Fruit fly (Drosophila melanogaster) whole organism, embryonic: ENCODE results near the gene Rh3.

ENCODE experiments used
- Antp ChIP-seq: fragments of 200-800 bp; sonication (Bioruptor generic); optimal IDR thresholded peaks from 3 replicates; lab custom pipeline; 2016; ENCODE audit warnings: missing biosample characterization, missing genetic modification characterization
- CG10565 ChIP-seq: fragments of 200-800 bp; sonication (Bioruptor generic); optimal IDR thresholded peaks from 3 replicates; lab custom pipeline; 2016; ENCODE audit warnings: missing biosample characterization, mild to moderate bottlenecking, missing genetic modification characterization
- CG10979 ChIP-seq: fragments of 200-800 bp; sonication (Bioruptor generic); optimal IDR thresholded peaks from 2 replicates; lab custom pipeline; 2018; ENCODE audit warnings: missing biosample characterization, mild to moderate bottlenecking, missing genetic modification characterization, moderate library complexity
- CG11085 ChIP-seq: fragments of 200-800 bp; sonication (Bioruptor generic); IDR thresholded peaks from 2 replicates; pipeline ENCODE4 v1.3.6; 2022; ENCODE audit warnings: missing biosample characterization, missing genetic modification characterization
- CG11093 ChIP-seq: fragments of 200-800 bp; sonication (Bioruptor generic); IDR thresholded peaks from 3 replicates; pipeline ENCODE4 v1.3.6; 2022; ENCODE audit warnings: missing biosample characterization, missing genetic modification characterization
- CG14014 ChIP-seq: fragments of 200-800 bp; sonication (Bioruptor generic); IDR thresholded peaks from 2 replicates; pipeline ENCODE4 v1.3.6; 2022; ENCODE audit warnings: missing biosample characterization, missing genetic modification characterization
- CG16779 ChIP-seq: fragments of 200-800 bp; sonication (Bioruptor generic); IDR thresholded peaks from 2 replicates; pipeline ENCODE4 v1.3.6; 2022; ENCODE audit warnings: missing biosample characterization, missing genetic modification characterization
- CG1832 ChIP-seq: fragments of 200-800 bp; sonication (Bioruptor generic); optimal IDR thresholded peaks from 2 replicates; lab custom pipeline; 2017; ENCODE audit warnings: missing biosample characterization, mild to moderate bottlenecking, missing genetic modification characterization, inconsistent platforms
- CG2116 ChIP-seq: fragments of 200-800 bp; sonication (Bioruptor generic); optimal IDR thresholded peaks from 3 replicates; lab custom pipeline; 2018; ENCODE audit warnings: missing biosample characterization, mild to moderate bottlenecking, missing genetic modification characterization
- CG2120 ChIP-seq: fragments of 200-800 bp; sonication (Bioruptor generic); optimal IDR thresholded peaks from 3 replicates; lab custom pipeline; 2016; ENCODE audit warnings: missing biosample characterization, missing genetic modification characterization
- CG2678 ChIP-seq: fragments of 200-800 bp; sonication (Bioruptor generic); optimal IDR thresholded peaks from 3 replicates; lab custom pipeline; 2019; ENCODE audit warnings: missing biosample characterization, mild to moderate bottlenecking, missing genetic modification characterization, moderate library complexity
- CG3065 ChIP-seq: fragments of 200-800 bp; sonication (Bioruptor generic); optimal IDR thresholded peaks from 2 replicates; lab custom pipeline; 2016; ENCODE audit warnings: missing biosample characterization, missing genetic modification characterization
- CG3163 ChIP-seq: fragments of 200-800 bp; sonication (Bioruptor generic); optimal IDR thresholded peaks from 3 replicates; lab custom pipeline; 2016; ENCODE audit warnings: missing biosample characterization, missing genetic modification characterization
- CG3838 ChIP-seq: fragments of 200-800 bp; sonication (Bioruptor generic); optimal IDR thresholded peaks from 3 replicates; lab custom pipeline; 2016; ENCODE audit warnings: missing biosample characterization, missing genetic modification characterization
- CG4854 ChIP-seq: fragments of 200-800 bp; sonication (Bioruptor generic); optimal IDR thresholded peaks from 2 replicates; lab custom pipeline; 2016; ENCODE audit warnings: missing biosample characterization, missing genetic modification characterization, inconsistent platforms
- CG5180 ChIP-seq: fragments of 200-800 bp; sonication (Bioruptor generic); optimal IDR thresholded peaks from 3 replicates; lab custom pipeline; 2017; ENCODE audit warnings: missing biosample characterization, missing genetic modification characterization, mild to moderate bottlenecking, moderate library complexity, missing genetic modification reagents
- CG5953 ChIP-seq: fragments of 200-800 bp; sonication (Bioruptor generic); IDR thresholded peaks from 2 replicates; pipeline ENCODE4 v1.3.6; 2022; ENCODE audit warnings: missing biosample characterization, missing genetic modification characterization
- CG6813 ChIP-seq: fragments of 200-800 bp; sonication (Bioruptor generic); optimal IDR thresholded peaks from 2 replicates; lab custom pipeline; 2017; ENCODE audit warnings: missing biosample characterization, missing genetic modification characterization, mild to moderate bottlenecking, moderate library complexity, missing genetic modification reagents
- CG7357 ChIP-seq: fragments of 200-800 bp; sonication (Bioruptor generic); IDR thresholded peaks from 3 replicates; pipeline ENCODE4 v1.3.6; 2022; ENCODE audit warnings: missing biosample characterization, missing genetic modification characterization
- CG7987 ChIP-seq: fragments of 200-800 bp; sonication (Bioruptor generic); optimal IDR thresholded peaks from 2 replicates; lab custom pipeline; 2018; ENCODE audit warnings: missing biosample characterization, mild to moderate bottlenecking, missing genetic modification characterization, moderate library complexity
- CG9609 ChIP-seq: fragments of 200-800 bp; sonication (Bioruptor generic); optimal IDR thresholded peaks from 3 replicates; lab custom pipeline; 2016; ENCODE audit warnings: missing biosample characterization, missing genetic modification characterization
- CG9876 ChIP-seq: fragments of 200-800 bp; sonication (Bioruptor generic); optimal IDR thresholded peaks from 2 replicates; lab custom pipeline; 2016; ENCODE audit warnings: missing biosample characterization, missing genetic modification characterization
- CoRest ChIP-seq: fragments of 200-800 bp; sonication (Bioruptor generic); optimal IDR thresholded peaks from 3 replicates; lab custom pipeline; 2018; ENCODE audit warnings: missing biosample characterization, mild to moderate bottlenecking, missing genetic modification characterization, moderate library complexity
- D ChIP-seq, 2 experiments: fragments of 200-800 bp in 1 of 2; fragments of >200 bp in 1 of 2; sonication (Bioruptor generic) in 1 of 2; optimal IDR thresholded peaks; 2 replicates in 1 of 2; 3 replicates in 1 of 2; lab custom pipeline; 2017; ENCODE audit warnings: mild to moderate bottlenecking in 1 of 2, missing biosample characterization in 1 of 2, missing genetic modification characterization in 1 of 2, missing genetic modification reagents in 1 of 2
- Doc3 ChIP-seq: fragments of 200-800 bp; sonication (Bioruptor generic); IDR thresholded peaks from 3 replicates; pipeline ENCODE4 v1.3.6; 2022; ENCODE audit warnings: missing biosample characterization, missing genetic modification characterization; ENCODE audit not compliant: partially characterized antibody
- Fer1 ChIP-seq: fragments of 200-800 bp; sonication (Bioruptor generic); optimal IDR thresholded peaks from 2 replicates; lab custom pipeline; 2017; ENCODE audit warnings: missing biosample characterization, mild to moderate bottlenecking, missing genetic modification characterization
- HmgD ChIP-seq: fragments of 200-800 bp; sonication (Bioruptor generic); optimal IDR thresholded peaks from 3 replicates; lab custom pipeline; 2016; ENCODE audit warnings: missing biosample characterization, missing genetic modification characterization
- Kr ChIP-seq: fragments of 200-800 bp; sonication (Bioruptor generic); optimal IDR thresholded peaks from 2 replicates; lab custom pipeline; 2017; ENCODE audit warnings: missing biosample characterization, mild to moderate bottlenecking, missing genetic modification characterization
- Max ChIP-seq: fragments of 200-800 bp; sonication (Bioruptor generic); optimal IDR thresholded peaks from 2 replicates; lab custom pipeline; 2016; ENCODE audit warnings: missing biosample characterization, mild to moderate bottlenecking, missing genetic modification characterization
- NK7.1 ChIP-seq: fragments of 200-800 bp; sonication (Bioruptor generic); optimal IDR thresholded peaks from 3 replicates; lab custom pipeline; 2016; ENCODE audit warnings: missing biosample characterization, missing genetic modification characterization
- Opbp ChIP-seq: fragments of 200-800 bp; sonication (Bioruptor generic); IDR thresholded peaks from 3 replicates; pipeline ENCODE4 v1.3.6; 2022; ENCODE audit warnings: missing biosample characterization, missing genetic modification characterization; ENCODE audit not compliant: partially characterized antibody
- Rx ChIP-seq: fragments of 200-800 bp; sonication (Bioruptor generic); IDR thresholded peaks from 2 replicates; pipeline ENCODE4 v1.3.6; 2022; ENCODE audit warnings: missing biosample characterization, missing genetic modification characterization
- Xbp1 ChIP-seq: fragments of 200-800 bp; sonication (Bioruptor generic); optimal IDR thresholded peaks from 3 replicates; lab custom pipeline; 2016; ENCODE audit warnings: missing biosample characterization, mild to moderate bottlenecking, missing genetic modification characterization
- aop ChIP-seq: fragments of 200-800 bp; sonication (Bioruptor generic); IDR thresholded peaks from 2 replicates; pipeline ENCODE4 v1.3.6; 2022; ENCODE audit warnings: missing biosample characterization, missing genetic modification characterization
- ase ChIP-seq: fragments of 200-800 bp; sonication (Bioruptor generic); IDR thresholded peaks from 3 replicates; pipeline ENCODE4 v1.3.6; 2022; ENCODE audit warnings: missing biosample characterization, missing genetic modification characterization
- bigmax ChIP-seq: fragments of 200-800 bp; sonication (Bioruptor generic); optimal IDR thresholded peaks from 2 replicates; lab custom pipeline; 2018; ENCODE audit warnings: missing biosample characterization, mild to moderate bottlenecking, missing genetic modification characterization
- cad ChIP-seq: fragments of >200 bp; optimal IDR thresholded peaks from 2 replicates; lab custom pipeline; 2017; ENCODE audit warnings: missing biosample characterization, missing genetic modification characterization
- ci ChIP-seq: fragments of 200-800 bp; sonication (Bioruptor generic); IDR thresholded peaks from 3 replicates; pipeline ENCODE4 v1.3.6; 2022; ENCODE audit warnings: missing biosample characterization, missing genetic modification characterization
- dpn ChIP-seq, 2 experiments: fragments of 200-800 bp; sonication (Bioruptor generic); optimal IDR thresholded peaks; 3 replicates each; lab custom pipeline; 2016; ENCODE audit warnings: missing biosample characterization in 2 of 2, missing genetic modification characterization in 2 of 2
- fru ChIP-seq: fragments of >200 bp; optimal IDR thresholded peaks from 2 replicates; lab custom pipeline; 2017
- gsb ChIP-seq: fragments of 200-800 bp; sonication (Bioruptor generic); IDR thresholded peaks from 2 replicates; pipeline ENCODE4 v1.3.6; 2022; ENCODE audit warnings: missing biosample characterization, missing genetic modification characterization
- gt ChIP-seq: fragments of 200-800 bp; sonication (Bioruptor generic); IDR thresholded peaks from 2 replicates; pipeline ENCODE4 v1.3.6; 2022; ENCODE audit warnings: missing biosample characterization, missing genetic modification characterization
- hb ChIP-seq: fragments of 200-800 bp; sonication (Bioruptor generic); IDR thresholded peaks from 3 replicates; pipeline ENCODE4 v1.3.6; 2022; ENCODE audit warnings: missing biosample characterization, missing genetic modification characterization; ENCODE audit not compliant: partially characterized antibody
- kah ChIP-seq: fragments of 200-800 bp; sonication (Bioruptor generic); optimal IDR thresholded peaks from 2 replicates; lab custom pipeline; 2018; ENCODE audit warnings: missing biosample characterization, mild to moderate bottlenecking, missing genetic modification characterization
- klu ChIP-seq: fragments of 200-800 bp; sonication (Bioruptor generic); IDR thresholded peaks from 2 replicates; pipeline ENCODE4 v1.3.6; 2022; ENCODE audit warnings: missing biosample characterization, missing genetic modification characterization
- maf-S ChIP-seq: fragments of 200-800 bp; sonication (Bioruptor generic); optimal IDR thresholded peaks from 2 replicates; lab custom pipeline; 2016; ENCODE audit warnings: missing biosample characterization, missing genetic modification characterization
- odd ChIP-seq: fragments of 200-800 bp; sonication (Bioruptor generic); optimal IDR thresholded peaks from 2 replicates; lab custom pipeline; 2017; ENCODE audit warnings: missing biosample characterization, mild to moderate bottlenecking, missing genetic modification characterization
- onecut ChIP-seq: fragments of 200-800 bp; sonication (Bioruptor generic); IDR thresholded peaks from 2 replicates; pipeline ENCODE4 v1.3.6; 2022; ENCODE audit warnings: missing biosample characterization, missing genetic modification characterization
- phol ChIP-seq: fragments of 200-800 bp; sonication (Bioruptor generic); optimal IDR thresholded peaks from 3 replicates; lab custom pipeline; 2018; ENCODE audit warnings: missing biosample characterization, mild to moderate bottlenecking, missing genetic modification characterization, moderate library complexity
- ranshi ChIP-seq: fragments of 200-800 bp; sonication (Bioruptor generic); IDR thresholded peaks from 2 replicates; pipeline ENCODE4 v1.3.6; 2022; ENCODE audit warnings: missing biosample characterization, missing genetic modification characterization
- slbo ChIP-seq: fragments of 200-800 bp; sonication (Bioruptor generic); IDR thresholded peaks from 2 replicates; pipeline ENCODE4 v1.3.6; 2022; ENCODE audit warnings: missing biosample characterization, missing genetic modification characterization

Rh3 gene

DNA sequence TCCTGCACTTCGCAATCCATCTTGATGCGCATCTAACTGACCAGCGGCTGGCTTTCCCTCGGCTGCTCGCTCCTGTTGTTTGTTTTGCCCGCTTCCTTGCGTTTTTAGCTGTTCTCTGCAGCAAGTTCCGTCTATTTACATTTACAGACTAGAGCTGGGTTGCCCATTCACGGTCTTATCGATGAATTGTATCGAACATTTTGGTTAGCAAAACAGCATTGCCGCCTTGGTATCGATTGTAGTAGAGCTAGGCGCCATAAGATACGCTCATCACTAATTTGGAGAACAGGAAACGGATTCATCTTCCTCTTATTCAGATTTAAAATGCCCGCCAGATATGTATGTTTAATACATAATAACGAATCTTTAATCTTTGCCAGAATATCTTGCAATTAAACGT is 46.4 kb downstream of the Rh3 start, which contains the start of gene Regnase-1 (continued):
- TF ChIP-seq CG14014 (GFP tag; lab: Robert Waterston, UW) (peak; percentile 87; the same call in 1 of the 2 replicates), CG5953 (GFP tag; lab: Robert Waterston, UW) (peak; percentile 85), ranshi (GFP tag; lab: Robert Waterston, UW) (peak; percentile 76; the same call in 1 of the 2 replicates), CG7357 (GFP tag; lab: Robert Waterston, UW) (no peak), CG4854 (GFP tag; lab: Kevin White, UChicago) (peak; percentile 87), Xbp1 (GFP tag; lab: Kevin White, UChicago) (peak; percentile 86), CG6813 (GFP tag; lab: Kevin White, UChicago) (peak; percentile 97), gt (GFP tag; lab: Robert Waterston, UW) (peak; percentile 44; the same call in 1 of the 2 replicates), CG9876 (GFP tag; lab: Kevin White, UChicago) (peak; percentile 89), Max (GFP tag; lab: Kevin White, UChicago) (peak; percentile 81), kah (GFP tag; lab: Kevin White, UChicago) (peak; percentile 96), bigmax (GFP tag; lab: Kevin White, UChicago) (peak; percentile 86), D (optimal IDR thresholded peaks at IDR 0.05; lab: Kevin White, UChicago) (peak; percentile 78), D (GFP tag; optimal IDR thresholded peaks at IDR 0.05; lab: Kevin White, UChicago) (peak; percentile 86), Fer1 (GFP tag; lab: Kevin White, UChicago) (peak; percentile 96), CG16779 (GFP tag; lab: Robert Waterston, UW) (peak; percentile 86), aop (GFP tag; lab: Robert Waterston, UW) (no peak), CG7987 (GFP tag; lab: Kevin White, UChicago) (peak; percentile 98), CG2116 (peak; percentile 96), CG10565 (no peak), NK7.1 (GFP tag; lab: Kevin White, UChicago) (peak; percentile 84), HmgD (peak; percentile 86), onecut (GFP tag; lab: Robert Waterston, UW) (peak; percentile 88), CG3838 (GFP tag; lab: Kevin White, UChicago) (peak; percentile 82), Opbp (peak; percentile 98), phol (tag; lab: Kevin White, UChicago) (peak; percentile 95), CG3163 (peak; percentile 77), gsb (GFP tag; lab: Robert Waterston, UW) (peak; percentile 86), cad (GFP tag; lab: Kevin White, UChicago) (no peak), CG10979 (tag; lab: Kevin White, UChicago) (peak; percentile 85), Antp (GFP tag; lab: Kevin White, UChicago) (peak; percentile 73), hb (GFP tag; lab: Robert Waterston, UW) (peak; percentile 93), CG1832 (no peak), CoRest (tag; lab: Kevin White, UChicago) (peak; percentile 93), maf-S (GFP tag; lab: Kevin White, UChicago) (peak; percentile 84), ci (GFP tag; lab: Robert Waterston, UW) (peak; percentile 99), ase (GFP tag; lab: Robert Waterston, UW) (peak; percentile 76; the same call in 2 of the 3 replicates), CG11085 (GFP tag; lab: Robert Waterston, UW) (peak; percentile 84; the same call in 1 of the 2 replicates), fru (lab: Kevin White, UChicago) (no peak), CG11093 (GFP tag; lab: Robert Waterston, UW) (no peak; the same call in 2 of the 3 replicates), Rx (GFP tag; lab: Robert Waterston, UW) (peak; percentile 84), CG5180 (GFP tag; lab: Kevin White, UChicago) (peak; percentile 82), CG2120 (peak; percentile 83), klu (GFP tag; lab: Robert Waterston, UW) (0 out of 2 replicates have a peak, but pooled peaks have one; percentile 29), Kr (GFP tag; lab: Kevin White, UChicago) (peak; percentile 36), CG2678 (tag; lab: Kevin White, UChicago) (peak; percentile 82), CG9609 (peak; percentile 79), slbo (peak; percentile 79), CG3065 (GFP tag; lab: Kevin White, UChicago) (peak; percentile 87), odd (peak; percentile 95), dpn (GFP tag; optimal IDR thresholded peaks at IDR 0.05; lab: Kevin White, UChicago) (peak; percentile 83 to 92), Doc3 (GFP tag; lab: Robert Waterston, UW) (peak; percentile 93)
